Worm (Caenorhabditis elegans): Measurements from ENCODE around the gene dyf-17.

DNA sequence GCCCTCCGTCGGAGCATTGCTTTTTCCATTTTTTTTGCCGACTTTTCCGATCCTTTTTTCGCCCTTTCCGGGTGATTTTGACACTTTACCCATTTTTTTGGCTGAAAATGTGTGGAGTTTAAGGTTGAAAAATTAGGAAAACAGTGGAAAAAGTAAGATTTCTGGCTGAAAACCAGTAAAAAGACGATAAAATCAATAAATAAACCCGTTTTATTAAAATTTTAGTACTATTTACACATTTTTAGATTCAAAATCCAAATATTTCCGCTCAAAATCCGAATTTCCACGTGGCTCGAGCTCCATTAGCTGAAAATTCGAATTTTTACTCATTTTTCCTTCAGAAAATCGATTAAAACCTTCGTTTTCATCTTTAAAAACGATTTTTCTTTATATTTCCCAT lies 9.0 kb upstream of the dyf-17 start, which contains the start of gene pro-3:
- no peak for TF ChIP-seq unc-62 (GFP tag; optimal IDR thresholded peaks at IDR 0.05)
- no peak for TF ChIP-seq pha-4 (tag; optimal IDR thresholded peaks at IDR 0.05)
- TF ChIP-seq nhr-237 (tag; optimal IDR thresholded peaks at IDR 0.05), result no peak
- TF ChIP-seq mab-5 (tag; optimal IDR thresholded peaks at IDR 0.05), result no peak
- no peak for TF ChIP-seq unc-39 (tag; optimal IDR thresholded peaks at IDR 0.05)
- no peak for TF ChIP-seq elt-1 (tag; optimal IDR thresholded peaks at IDR 0.05; ENCODE audit: borderline replicate concordance, insufficient read depth)
- TF ChIP-seq drap-1 (GFP tag; optimal IDR thresholded peaks at IDR 0.05), result no peak
- no peak for TF ChIP-seq elt-3 (tag; optimal IDR thresholded peaks at IDR 0.05)
- TF ChIP-seq lin-13 (tag; optimal IDR thresholded peaks at IDR 0.05), result no peak
